Worm (Caenorhabditis elegans): ENCODE measurements around the gene old-1.

DNA sequence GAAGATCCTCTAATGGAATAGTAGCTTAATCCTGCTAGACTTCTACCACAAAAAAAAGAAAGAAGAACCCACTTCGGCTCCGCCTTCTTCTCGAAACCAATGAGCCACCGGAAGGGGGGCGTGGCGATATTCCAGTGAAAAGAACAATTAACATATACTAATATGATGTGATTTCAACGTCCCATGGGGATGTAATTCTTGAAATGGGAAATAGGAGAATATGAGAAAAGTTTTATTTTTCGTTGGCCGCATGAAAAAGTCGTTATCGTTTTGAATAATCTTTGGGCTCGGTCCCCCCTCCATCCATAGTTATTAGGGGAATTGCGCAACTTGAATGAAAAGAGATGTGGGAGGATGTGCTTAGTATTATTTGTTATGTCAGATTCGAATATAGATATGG is 31.7 kb upstream of the old-1 start, which contains the start of gene unc-4:
- TF ChIP-seq daf-16 (GFP tag; optimal IDR thresholded peaks at IDR 0.05) (no peak), daf-16 (tag; optimal IDR thresholded peaks at IDR 0.05) (no peak), unc-62 (GFP tag; optimal IDR thresholded peaks at IDR 0.05 in 1 of 2) (no peak), unc-62 (tag; optimal IDR thresholded peaks at IDR 0.05) (no peak), F10B5.3 (tag; optimal IDR thresholded peaks at IDR 0.05) (no peak), unc-130 (GFP tag; optimal IDR thresholded peaks at IDR 0.05) (no peak), daf-12 (tag; optimal IDR thresholded peaks at IDR 0.05) (no peak), nhr-76 (tag; optimal IDR thresholded peaks at IDR 0.05) (no peak), ztf-7 (tag; optimal IDR thresholded peaks at IDR 0.05) (no peak), pqm-1 (tag; optimal IDR thresholded peaks at IDR 0.05) (no peak), zfp-2 (tag; optimal IDR thresholded peaks at IDR 0.05) (no peak), fos-1 (tag; optimal IDR thresholded peaks at IDR 0.05) (no peak), ama-1 (optimal IDR thresholded peaks at IDR 0.05) (no peak), fkh-10 (GFP tag; optimal IDR thresholded peaks at IDR 0.05) (no peak)

Data from whole organism, L4 larva.